Worm (Caenorhabditis elegans) whole organism, mixed stage, embryonic: ENCODE data around the gene srxa-11.

Experiments
- M03D4.4 ChIP-seq: sonication (generic microtip); optimal IDR thresholded peaks from 2 replicates; lab custom pipeline; 2017; ENCODE audit warnings: mild to moderate bottlenecking, missing genetic modification characterization, missing compliant biosample characterization
- bed-3 ChIP-seq: fragments of 200-800 bp; sonication (Bioruptor generic); optimal IDR thresholded peaks from 3 replicates; lab custom pipeline; 2018; ENCODE audit warnings: mild to moderate bottlenecking, missing genetic modification characterization, moderate library complexity, missing compliant biosample characterization
- blmp-1 ChIP-seq: fragments of 150-350 bp; optimal IDR thresholded peaks from 2 replicates; lab custom pipeline; 2014; ENCODE audit warnings: missing biosample characterization, missing genetic modification characterization
- ceh-43 ChIP-seq: fragments of 200-800 bp; sonication (Bioruptor generic); optimal IDR thresholded peaks from 2 replicates; lab custom pipeline; 2018; ENCODE audit warnings: mild to moderate bottlenecking, missing genetic modification characterization, moderate library complexity, missing compliant biosample characterization
- ceh-83 ChIP-seq: fragments of 200-800 bp; sonication (Bioruptor generic); optimal IDR thresholded peaks from 2 replicates; lab custom pipeline; 2018; ENCODE audit warnings: mild to moderate bottlenecking, missing genetic modification characterization, missing compliant biosample characterization
- ces-1 ChIP-seq: fragments of 150-350 bp; optimal IDR thresholded peaks from 2 replicates; lab custom pipeline; 2014; ENCODE audit warnings: missing biosample characterization, missing genetic modification reagents, missing genetic modification characterization
- cnd-1 ChIP-seq: fragments of 200-800 bp; sonication (Bioruptor generic); optimal IDR thresholded peaks from 2 replicates; lab custom pipeline; 2018; ENCODE audit warnings: mild to moderate bottlenecking, missing genetic modification characterization, missing compliant biosample characterization
- drap-1 ChIP-seq: fragments of 200-800 bp; sonication (Bioruptor generic); optimal IDR thresholded peaks from 3 replicates; lab custom pipeline; 2018; ENCODE audit warnings: mild to moderate bottlenecking, missing genetic modification characterization, missing compliant biosample characterization
- elt-1 ChIP-seq: sonication (generic microtip); optimal IDR thresholded peaks from 2 replicates; lab custom pipeline; 2017; ENCODE audit warnings: missing genetic modification characterization, mild to moderate bottlenecking, missing compliant biosample characterization, antibody characterized with exemption, moderate library complexity, borderline replicate concordance; ENCODE audit not compliant: insufficient read depth
- elt-3 ChIP-seq: fragments of 150-350 bp; optimal IDR thresholded peaks from 2 replicates; lab custom pipeline; 2014; ENCODE audit warnings: missing biosample characterization, missing genetic modification characterization
- flh-1 ChIP-seq: fragments of 200-800 bp; sonication (Bioruptor generic); optimal IDR thresholded peaks from 2 replicates; lab custom pipeline; 2018; ENCODE audit warnings: mild to moderate bottlenecking, missing genetic modification characterization, moderate library complexity, missing compliant biosample characterization
- ham-2 ChIP-seq: fragments of 200-800 bp; sonication (Bioruptor generic); optimal IDR thresholded peaks from 2 replicates; lab custom pipeline; 2018; ENCODE audit warnings: mild to moderate bottlenecking, missing genetic modification characterization, missing compliant biosample characterization
- hlh-1 ChIP-seq: fragments of 150-350 bp; optimal IDR thresholded peaks from 2 replicates; lab custom pipeline; 2014; ENCODE audit warnings: missing biosample characterization, missing genetic modification reagents, missing genetic modification characterization
- lin-13 ChIP-seq: fragments of 150-350 bp; optimal IDR thresholded peaks from 2 replicates; lab custom pipeline; 2014; ENCODE audit warnings: missing biosample characterization, missing genetic modification characterization
- lin-32 ChIP-seq: fragments of 200-800 bp; sonication (Bioruptor generic); optimal IDR thresholded peaks from 2 replicates; lab custom pipeline; 2018; ENCODE audit warnings: mild to moderate bottlenecking, missing genetic modification characterization, missing compliant biosample characterization
- mab-5 ChIP-seq: fragments of 150-350 bp; optimal IDR thresholded peaks from 2 replicates; lab custom pipeline; 2014; ENCODE audit warnings: missing biosample characterization, missing genetic modification characterization
- mep-1 ChIP-seq: fragments of 150-350 bp; optimal IDR thresholded peaks from 2 replicates; lab custom pipeline; 2017; ENCODE audit warnings: missing biosample characterization, missing genetic modification reagents, missing genetic modification characterization, inconsistent platforms
- nhr-12 ChIP-seq: fragments of 150-350 bp; optimal IDR thresholded peaks from 2 replicates; lab custom pipeline; 2014; ENCODE audit warnings: missing biosample characterization, missing genetic modification characterization
- nhr-2 ChIP-seq: fragments of 150-350 bp; optimal IDR thresholded peaks from 2 replicates; lab custom pipeline; 2014; ENCODE audit warnings: missing biosample characterization, missing genetic modification characterization
- nhr-237 ChIP-seq: fragments of 150-350 bp; optimal IDR thresholded peaks from 2 replicates; lab custom pipeline; 2014; ENCODE audit warnings: missing biosample characterization, missing genetic modification characterization
- nhr-28 ChIP-seq: fragments of 150-350 bp; optimal IDR thresholded peaks from 2 replicates; lab custom pipeline; 2014; ENCODE audit warnings: missing biosample characterization, missing genetic modification characterization
- nhr-76 ChIP-seq: sonication (generic microtip); optimal IDR thresholded peaks from 2 replicates; lab custom pipeline; 2017; ENCODE audit warnings: missing biosample characterization, missing genetic modification characterization
- pha-4 ChIP-seq: fragments of 150-350 bp; optimal IDR thresholded peaks from 2 replicates; lab custom pipeline; 2018; ENCODE audit warnings: missing biosample characterization, missing genetic modification reagents, missing genetic modification characterization
- sem-2 ChIP-seq: fragments of 200-800 bp; sonication (Bioruptor generic); optimal IDR thresholded peaks from 2 replicates; lab custom pipeline; 2018; ENCODE audit warnings: mild to moderate bottlenecking, missing genetic modification characterization, missing compliant biosample characterization
- snpc-4 ChIP-seq: fragments of 150-350 bp; optimal IDR thresholded peaks from 2 replicates; lab custom pipeline; 2014; ENCODE audit warnings: missing biosample characterization, missing genetic modification characterization
- sptf-1 ChIP-seq: sonication (generic microtip); optimal IDR thresholded peaks from 2 replicates; lab custom pipeline; 2017; ENCODE audit warnings: mild to moderate bottlenecking, missing genetic modification characterization, moderate library complexity, missing compliant biosample characterization
- tbx-8 ChIP-seq: fragments of 200-800 bp; sonication (Bioruptor generic); optimal IDR thresholded peaks from 2 replicates; lab custom pipeline; 2018; ENCODE audit warnings: mild to moderate bottlenecking, missing genetic modification characterization, moderate library complexity, missing compliant biosample characterization
- unc-120 ChIP-seq: sonication (generic microtip); optimal IDR thresholded peaks from 2 replicates; lab custom pipeline; 2017; ENCODE audit warnings: missing genetic modification characterization, missing compliant biosample characterization; ENCODE audit not compliant: poor library complexity, severe bottlenecking
- unc-39 ChIP-seq: fragments of 150-350 bp; optimal IDR thresholded peaks from 2 replicates; lab custom pipeline; 2014; ENCODE audit warnings: missing biosample characterization, missing genetic modification characterization
- unc-62 ChIP-seq: fragments of 150-350 bp; optimal IDR thresholded peaks from 2 replicates; lab custom pipeline; 2014; ENCODE audit warnings: missing biosample characterization, missing genetic modification reagents, missing genetic modification characterization
- ztf-11 ChIP-seq: fragments of 150-350 bp; optimal IDR thresholded peaks from 2 replicates; lab custom pipeline; 2014; ENCODE audit warnings: missing biosample characterization, missing genetic modification characterization

The srxa-11 gene

ce11 chrV:13889516-13889915 lies 34.4 kb upstream of the srxa-11 start, which contains the start of gene spp-12:
TSS of gene spp-12 (plus strand) at chrV:13889816.
- TF ChIP-seq pha-4 (tag; lab: Kevin White, UChicago): no peak
- TF ChIP-seq ces-1: no peak
- TF ChIP-seq nhr-76 (tag; lab: Kevin White, UChicago): no peak
- no peak for TF ChIP-seq mab-5 (tag; lab: Kevin White, UChicago)
- no peak for TF ChIP-seq drap-1 (GFP tag; lab: Kevin White, UChicago)
- no peak for TF ChIP-seq blmp-1 (tag; lab: Kevin White, UChicago)
- no peak for TF ChIP-seq elt-1 (tag; lab: Kevin White, UChicago)
- TF ChIP-seq ceh-83 (GFP tag; lab: Kevin White, UChicago): no peak
- no peak for TF ChIP-seq tbx-8 (GFP tag; lab: Kevin White, UChicago)
- TF ChIP-seq bed-3: no peak
- no peak for TF ChIP-seq sem-2 (GFP tag; lab: Kevin White, UChicago)
- TF ChIP-seq hlh-1 (tag; lab: Kevin White, UChicago): no peak
- no peak for TF ChIP-seq ztf-11 (tag; lab: Kevin White, UChicago)
- no peak for TF ChIP-seq lin-13 (tag; lab: Kevin White, UChicago)

- no peak for TF ChIP-seq ceh-83 (GFP tag; lab: Kevin White, UChicago)
- TF ChIP-seq ztf-11 (tag; lab: Kevin White, UChicago): no peak
- TF ChIP-seq sptf-1: no peak
- TF ChIP-seq flh-1 (GFP tag; lab: Kevin White, UChicago): no peak
- no peak for TF ChIP-seq lin-32 (GFP tag; lab: Kevin White, UChicago)
Observed at ce11 chrV:13890473-13890872, 33.5 kb upstream of the srxa-11 start, which contains the start of gene lbp-8. TSS of gene lbp-8 (plus strand) at chrV:13890773.

- TF ChIP-seq unc-120 (tag; lab: Kevin White, UChicago) (no peak), ces-1 (no peak), sem-2 (GFP tag; lab: Kevin White, UChicago) (no peak), nhr-237 (tag; lab: Kevin White, UChicago) (no peak), sptf-1 (no peak), mep-1 (no peak), unc-39 (tag; lab: Kevin White, UChicago) (no peak), elt-3 (tag; lab: Kevin White, UChicago) (no peak), elt-1 (tag; lab: Kevin White, UChicago) (no peak), nhr-2 (tag; lab: Kevin White, UChicago) (no peak), ham-2 (GFP tag; lab: Kevin White, UChicago) (no peak), drap-1 (GFP tag; lab: Kevin White, UChicago) (no peak), nhr-28 (no peak)
- TF ChIP-seq, all 35 proteins: peak for 0
Observed at ce11 chrV:13891489-13891888, 32.5 kb upstream of the srxa-11 start.

- TF ChIP-seq cnd-1 (tag; lab: Kevin White, UChicago) (no peak), mep-1 (peak; percentile 14), snpc-4 (tag; lab: Kevin White, UChicago) (no peak), unc-62 (peak; percentile 17), tbx-8 (GFP tag; lab: Kevin White, UChicago) (no peak), unc-120 (tag; lab: Kevin White, UChicago) (peak; percentile 7), nhr-76 (tag; lab: Kevin White, UChicago) (no peak)
Observed at ce11 chrV:13892457-13893375, 31.2 kb upstream of the srxa-11 start, which contains the start of gene sptl-3. TSS of gene sptl-3 (plus strand) at chrV:13893325.

- no peak for TF ChIP-seq sem-2 (GFP tag; lab: Kevin White, UChicago)
- TF ChIP-seq nhr-237 (tag; lab: Kevin White, UChicago): no peak
- no peak for TF ChIP-seq snpc-4 (tag; lab: Kevin White, UChicago)
- no peak for TF ChIP-seq sptf-1
- TF ChIP-seq M03D4.4 (tag; lab: Kevin White, UChicago): no peak
- no peak for TF ChIP-seq nhr-28
- TF ChIP-seq unc-120 (tag; lab: Kevin White, UChicago): no peak
- no peak for TF ChIP-seq unc-39 (tag; lab: Kevin White, UChicago)
- no peak for TF ChIP-seq lin-13 (tag; lab: Kevin White, UChicago)
- no peak for TF ChIP-seq flh-1 (GFP tag; lab: Kevin White, UChicago)
- TF ChIP-seq blmp-1 (tag; lab: Kevin White, UChicago): no peak
- TF ChIP-seq nhr-12 (tag; lab: Kevin White, UChicago): no peak
- no peak for TF ChIP-seq ceh-83 (GFP tag; lab: Kevin White, UChicago)
- no peak for TF ChIP-seq ceh-43 (GFP tag; lab: Kevin White, UChicago)
- TF ChIP-seq mab-5 (tag; lab: Kevin White, UChicago): no peak
- TF ChIP-seq, all 35 proteins: peak for 0
Observed at ce11 chrV:13893583-13893982, 30.4 kb upstream of the srxa-11 start.
